Worm (Caenorhabditis elegans) whole organism, L2 larva: ENCODE measurements around the gene Y47C4A.1.

ENCODE experiments used
- C34F6.9 ChIP-seq: fragments of 150-350 bp; optimal IDR thresholded peaks from 2 replicates; lab custom pipeline; 2014; ENCODE audit warnings: missing biosample characterization, missing genetic modification characterization
- F13H6.1 ChIP-seq: sonication (generic microtip); optimal IDR thresholded peaks from 2 replicates; lab custom pipeline; 2016; ENCODE audit warnings: missing genetic modification characterization, missing compliant biosample characterization
- R02D3.7 ChIP-seq: fragments of 150-350 bp; optimal IDR thresholded peaks from 2 replicates; lab custom pipeline; 2014; ENCODE audit warnings: missing biosample characterization, missing genetic modification characterization
- Y55F3AM.14 ChIP-seq: fragments of 200-800 bp; sonication (Bioruptor generic); optimal IDR thresholded peaks from 2 replicates; lab custom pipeline; 2018; ENCODE audit warnings: mild to moderate bottlenecking, missing genetic modification characterization, missing compliant biosample characterization
- ZK546.5 ChIP-seq: sonication (generic microtip); optimal IDR thresholded peaks from 2 replicates; lab custom pipeline; 2017; ENCODE audit warnings: missing biosample characterization, missing genetic modification characterization
- alr-1 ChIP-seq: fragments of 150-350 bp; optimal IDR thresholded peaks from 2 replicates; lab custom pipeline; 2014; ENCODE audit warnings: missing biosample characterization, missing genetic modification characterization
- aly-2 ChIP-seq: fragments of 150-350 bp; optimal IDR thresholded peaks from 2 replicates; lab custom pipeline; 2014; ENCODE audit warnings: missing biosample characterization, missing genetic modification characterization
- ceh-16 ChIP-seq: fragments of 150-350 bp; optimal IDR thresholded peaks from 2 replicates; lab custom pipeline; 2014; ENCODE audit warnings: missing biosample characterization, missing genetic modification characterization
- ceh-82 ChIP-seq: fragments of 150-350 bp; optimal IDR thresholded peaks from 2 replicates; lab custom pipeline; 2014; ENCODE audit warnings: missing biosample characterization, missing genetic modification characterization
- crh-2 ChIP-seq: sonication (generic microtip); optimal IDR thresholded peaks from 2 replicates; lab custom pipeline; 2017; ENCODE audit warnings: missing biosample characterization, missing genetic modification characterization
- dmd-4 ChIP-seq: sonication (generic microtip); optimal IDR thresholded peaks from 2 replicates; lab custom pipeline; 2017; ENCODE audit warnings: missing biosample characterization, missing genetic modification characterization
- egl-27 ChIP-seq: sonication (generic microtip); optimal IDR thresholded peaks from 3 replicates; lab custom pipeline; 2017; ENCODE audit warnings: missing biosample characterization, missing genetic modification reagents, missing genetic modification characterization
- elt-1 ChIP-seq: fragments of 150-350 bp; optimal IDR thresholded peaks from 2 replicates; lab custom pipeline; 2014; ENCODE audit warnings: missing biosample characterization, missing genetic modification characterization
- gmeb-1 ChIP-seq: fragments of 150-350 bp; optimal IDR thresholded peaks from 2 replicates; lab custom pipeline; 2014; ENCODE audit warnings: missing biosample characterization, missing genetic modification characterization
- lin-11 ChIP-seq: fragments of 150-350 bp; sonication (generic microtip); optimal IDR thresholded peaks from 2 replicates; lab custom pipeline; 2014; ENCODE audit warnings: missing biosample characterization, missing genetic modification characterization, inconsistent platforms, mixed read lengths
- lsy-2 ChIP-seq, 2 experiments: fragments of 150-350 bp in 1 of 2; sonication (generic microtip) in 1 of 2; optimal IDR thresholded peaks; 2 replicates each; lab custom pipeline; 2014 to 2017; ENCODE audit warnings: missing biosample characterization in 2 of 2, missing genetic modification characterization in 2 of 2
- mab-5 ChIP-seq: fragments of 150-350 bp; optimal IDR thresholded peaks from 2 replicates; lab custom pipeline; 2014; ENCODE audit warnings: missing biosample characterization, missing genetic modification characterization
- mbf-1 ChIP-seq: sonication (generic microtip); optimal IDR thresholded peaks from 2 replicates; lab custom pipeline; 2017; ENCODE audit warnings: missing biosample characterization, missing genetic modification characterization
- mdl-1 ChIP-seq, 2 experiments: fragments of 150-350 bp in 1 of 2; sonication (generic microtip) in 1 of 2; optimal IDR thresholded peaks; 2 replicates each; lab custom pipeline; 2017; ENCODE audit warnings: missing biosample characterization in 2 of 2, missing genetic modification characterization in 2 of 2
- nhr-10 ChIP-seq: sonication (generic microtip); optimal IDR thresholded peaks from 2 replicates; lab custom pipeline; 2017; ENCODE audit warnings: missing biosample characterization, missing genetic modification characterization
- nhr-11 ChIP-seq: fragments of 150-350 bp; optimal IDR thresholded peaks from 2 replicates; lab custom pipeline; 2014; ENCODE audit warnings: missing biosample characterization, missing genetic modification characterization
- nhr-12 ChIP-seq: fragments of 150-350 bp; optimal IDR thresholded peaks from 2 replicates; lab custom pipeline; 2014; ENCODE audit warnings: missing biosample characterization, missing genetic modification characterization
- nhr-129 ChIP-seq: fragments of 150-350 bp; optimal IDR thresholded peaks from 2 replicates; lab custom pipeline; 2014; ENCODE audit warnings: missing biosample characterization, missing genetic modification characterization
- nhr-21 ChIP-seq: fragments of 150-350 bp; optimal IDR thresholded peaks from 2 replicates; lab custom pipeline; 2014; ENCODE audit warnings: missing biosample characterization, missing genetic modification characterization
- nhr-237 ChIP-seq: fragments of 150-350 bp; optimal IDR thresholded peaks from 2 replicates; lab custom pipeline; 2014; ENCODE audit warnings: missing biosample characterization, missing genetic modification characterization
- nhr-25 ChIP-seq: fragments of 150-350 bp; sonication (generic microtip); optimal IDR thresholded peaks from 3 replicates; lab custom pipeline; 2014; ENCODE audit warnings: missing biosample characterization, missing genetic modification characterization
- nhr-77 ChIP-seq: fragments of 150-350 bp; optimal IDR thresholded peaks from 2 replicates; lab custom pipeline; 2014; ENCODE audit warnings: missing biosample characterization, missing genetic modification characterization
- peb-1 ChIP-seq: fragments of 150-350 bp; optimal IDR thresholded peaks from 2 replicates; lab custom pipeline; 2014; ENCODE audit warnings: missing biosample characterization, missing genetic modification characterization
- skn-1 ChIP-seq: sonication (generic microtip); optimal IDR thresholded peaks from 2 replicates; lab custom pipeline; 2017; ENCODE audit warnings: missing biosample characterization, missing genetic modification characterization
- sma-3 ChIP-seq: sonication (generic microtip); optimal IDR thresholded peaks from 2 replicates; lab custom pipeline; 2016; ENCODE audit warnings: missing genetic modification reagents, missing genetic modification characterization, missing compliant biosample characterization
- snpc-4 ChIP-seq: fragments of 150-350 bp; optimal IDR thresholded peaks from 2 replicates; lab custom pipeline; 2014; ENCODE audit warnings: missing biosample characterization, missing genetic modification characterization
- unc-39 ChIP-seq: fragments of 150-350 bp; optimal IDR thresholded peaks from 2 replicates; lab custom pipeline; 2014; ENCODE audit warnings: missing biosample characterization, missing genetic modification characterization
- unc-55 ChIP-seq: fragments of 150-350 bp; sonication (generic microtip); optimal IDR thresholded peaks from 3 replicates; lab custom pipeline; 2014; ENCODE audit warnings: missing biosample characterization, missing genetic modification reagents, missing genetic modification characterization
- unc-62 ChIP-seq: fragments of 150-350 bp; optimal IDR thresholded peaks from 2 replicates; lab custom pipeline; 2014; ENCODE audit warnings: missing biosample characterization, missing genetic modification reagents, missing genetic modification characterization
- zag-1 ChIP-seq: fragments of 150-350 bp; optimal IDR thresholded peaks from 2 replicates; lab custom pipeline; 2014; ENCODE audit warnings: missing biosample characterization, missing genetic modification characterization
- ztf-4 ChIP-seq: fragments of 150-350 bp; optimal IDR thresholded peaks from 2 replicates; lab custom pipeline; 2014; ENCODE audit warnings: missing biosample characterization, missing genetic modification characterization

Gene Y47C4A.1

DNA sequence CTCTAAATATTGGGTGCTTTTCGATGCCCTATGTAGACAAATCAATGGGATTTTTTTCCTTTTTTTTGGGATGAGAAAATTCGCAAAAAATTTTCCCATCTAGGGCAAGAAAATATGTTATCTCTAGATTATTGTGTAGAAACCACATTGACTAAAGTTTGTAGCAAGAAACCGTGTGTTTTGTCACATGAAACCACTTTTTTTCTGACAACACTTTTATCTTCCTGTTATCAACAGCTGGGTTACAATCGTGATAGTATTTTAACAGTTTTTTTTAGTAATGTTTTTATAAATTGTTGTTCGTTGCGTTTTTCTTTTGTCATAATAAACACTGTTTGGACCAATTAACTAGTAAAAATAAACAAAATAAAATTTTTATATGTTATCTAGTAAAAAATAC lies 26.2 kb upstream of the Y47C4A.1 start:
- no peak for TF ChIP-seq lsy-2 (tag; optimal IDR thresholded peaks at IDR 0.05; lab: Kevin White, UChicago)
- TF ChIP-seq ceh-82 (tag; lab: Kevin White, UChicago): no peak
- no peak for TF ChIP-seq mab-5 (tag; lab: Kevin White, UChicago)
- TF ChIP-seq sma-3 (GFP tag; lab: Kevin White, UChicago): no peak
- no peak for TF ChIP-seq ZK546.5 (tag; lab: Kevin White, UChicago)
- TF ChIP-seq skn-1 (tag; lab: Kevin White, UChicago): no peak
- TF ChIP-seq nhr-77 (tag; lab: Kevin White, UChicago): no peak
- TF ChIP-seq lin-11 (tag; lab: Kevin White, UChicago): no peak
- no peak for TF ChIP-seq unc-39 (tag; lab: Kevin White, UChicago)
- TF ChIP-seq nhr-21: no peak
- no peak for TF ChIP-seq egl-27
- no peak for TF ChIP-seq nhr-25
- TF ChIP-seq nhr-129: no peak
- no peak for TF ChIP-seq nhr-11 (tag; lab: Kevin White, UChicago)
- TF ChIP-seq C34F6.9 (tag; lab: Kevin White, UChicago): no peak
- TF ChIP-seq zag-1 (tag; lab: Kevin White, UChicago): no peak

DNA sequence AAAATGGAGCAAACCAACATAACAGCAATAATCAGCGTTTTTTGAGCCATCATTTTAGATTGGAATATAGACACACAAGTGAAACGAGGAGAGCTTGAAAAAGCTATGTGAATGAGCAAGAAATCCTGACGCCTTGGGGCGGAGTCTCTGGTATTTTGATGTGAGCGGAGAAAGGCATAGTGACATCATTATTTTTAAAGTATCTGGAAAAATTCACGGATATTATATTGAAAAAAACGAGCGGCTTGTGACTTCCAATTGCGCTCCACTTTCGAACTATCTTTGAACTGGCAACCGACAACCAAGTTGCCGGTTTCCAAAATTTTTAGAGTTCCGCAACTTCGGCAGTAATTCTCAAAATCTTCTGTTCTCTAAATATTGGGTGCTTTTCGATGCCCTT lies 25.2 kb upstream of the Y47C4A.1 start, which contains the start of gene nlp-64:
TSS of gene nlp-64 (minus strand) at position 101 of the 400 bp plus-strand sequence.
- TF ChIP-seq Y55F3AM.14 (GFP tag; lab: Kevin White, UChicago) (no peak), nhr-129 (no peak), mdl-1 (tag; optimal IDR thresholded peaks at IDR 0.05; lab: Kevin White, UChicago) (no peak), nhr-12 (tag; lab: Kevin White, UChicago) (no peak), mbf-1 (no peak), sma-3 (GFP tag; lab: Kevin White, UChicago) (no peak), ceh-16 (tag; lab: Kevin White, UChicago) (no peak), gmeb-1 (tag; lab: Kevin White, UChicago) (no peak), C34F6.9 (tag; lab: Kevin White, UChicago) (no peak), unc-55 (GFP tag; lab: Kevin White, UChicago) (no peak), nhr-237 (tag; lab: Kevin White, UChicago) (no peak)
- TF ChIP-seq, all 48 proteins: peak for 0

DNA sequence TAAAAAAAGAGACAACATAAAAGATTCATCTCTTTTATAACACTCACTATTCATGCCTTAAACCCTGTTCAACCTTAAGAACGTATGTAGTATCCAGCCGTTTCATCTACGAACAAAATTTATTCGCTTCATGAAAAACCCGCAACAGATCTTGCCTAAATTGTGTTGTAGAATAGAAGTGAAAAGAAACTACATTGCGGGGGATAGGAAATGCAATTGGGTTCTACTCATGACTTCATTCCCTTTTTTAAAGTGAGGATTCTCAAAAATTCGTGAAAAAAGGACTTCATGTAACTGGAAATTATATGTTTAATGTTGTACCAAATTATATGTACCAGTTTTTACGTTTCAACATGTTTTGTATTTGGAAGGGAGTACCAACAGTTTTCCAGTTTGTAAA lies 23.1 kb upstream of the Y47C4A.1 start:
- TF ChIP-seq aly-2 (tag; lab: Kevin White, UChicago) (no peak), nhr-237 (tag; lab: Kevin White, UChicago) (no peak), crh-2 (tag; lab: Kevin White, UChicago) (no peak), nhr-10 (tag; lab: Kevin White, UChicago) (no peak), ceh-16 (tag; lab: Kevin White, UChicago) (no peak), mdl-1 (tag; optimal IDR thresholded peaks at IDR 0.05; lab: Kevin White, UChicago) (no peak), nhr-12 (tag; lab: Kevin White, UChicago) (no peak), nhr-21 (no peak), unc-55 (GFP tag; lab: Kevin White, UChicago) (no peak), dmd-4 (tag; lab: Kevin White, UChicago) (no peak), nhr-11 (tag; lab: Kevin White, UChicago) (no peak), peb-1 (tag; lab: Kevin White, UChicago) (no peak), unc-39 (tag; lab: Kevin White, UChicago) (no peak), nhr-25 (no peak), R02D3.7 (tag; lab: Kevin White, UChicago) (no peak)

DNA sequence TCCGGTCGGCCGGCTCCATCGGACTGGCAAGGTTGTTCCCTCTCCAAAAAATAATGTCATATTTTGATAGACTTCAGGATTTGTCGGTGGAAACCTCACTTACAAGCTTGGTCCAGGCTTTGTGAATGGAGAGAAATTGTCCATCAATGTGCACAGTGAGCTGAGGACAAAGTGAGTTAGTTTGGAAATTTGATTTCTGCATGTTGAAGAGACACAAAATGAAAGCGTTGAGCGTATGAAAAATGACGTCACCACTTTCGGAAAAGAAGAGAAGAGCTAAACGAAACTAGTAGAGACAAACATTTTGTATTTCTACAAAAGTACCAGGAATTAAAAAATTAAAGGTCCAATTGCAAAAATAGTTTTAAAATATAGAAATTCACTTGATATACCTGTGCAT lies 19.0 kb upstream of the Y47C4A.1 start:
- no peak for TF ChIP-seq lsy-2 (tag; optimal IDR thresholded peaks at IDR 0.05; lab: Kevin White, UChicago)
- TF ChIP-seq nhr-77 (tag; lab: Kevin White, UChicago): no peak
- TF ChIP-seq egl-27: no peak
- TF ChIP-seq crh-2 (tag; lab: Kevin White, UChicago): no peak
- no peak for TF ChIP-seq sma-3 (GFP tag; lab: Kevin White, UChicago)
- no peak for TF ChIP-seq Y55F3AM.14 (GFP tag; lab: Kevin White, UChicago)
- TF ChIP-seq skn-1 (tag; lab: Kevin White, UChicago): no peak

DNA sequence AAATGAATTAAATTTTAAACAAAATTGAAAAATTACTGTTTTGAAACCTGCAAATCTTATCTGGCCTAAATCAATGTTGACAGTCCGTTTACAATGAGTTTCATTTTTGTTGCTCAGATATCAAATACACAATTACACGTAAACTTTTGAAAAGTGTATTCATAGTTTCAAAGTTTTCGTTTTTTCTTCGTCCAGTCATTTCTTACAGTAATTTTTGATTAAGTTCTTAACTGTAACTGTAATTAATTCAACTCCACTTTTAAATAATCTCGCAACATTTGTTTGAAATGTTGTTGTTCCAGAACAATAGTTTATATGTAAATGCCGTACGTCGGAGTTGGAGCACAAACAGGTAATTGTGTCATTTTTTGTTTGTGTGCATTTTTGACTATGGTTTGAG lies 15.5 kb upstream of the Y47C4A.1 start, which contains the start of gene gcp-2.1:
TSS of gene gcp-2.1 (plus strand) at position 301 of the 400 bp plus-strand sequence.
- TF ChIP-seq Y55F3AM.14 (GFP tag; lab: Kevin White, UChicago) (no peak), snpc-4 (no peak), nhr-129 (no peak), mbf-1 (no peak), nhr-25 (no peak), elt-1 (tag; lab: Kevin White, UChicago) (no peak), unc-62 (no peak), gmeb-1 (tag; lab: Kevin White, UChicago) (no peak), ztf-4 (tag; lab: Kevin White, UChicago) (no peak), crh-2 (tag; lab: Kevin White, UChicago) (no peak), F13H6.1 (tag; lab: Kevin White, UChicago) (no peak), alr-1 (no peak), aly-2 (tag; lab: Kevin White, UChicago) (no peak), peb-1 (tag; lab: Kevin White, UChicago) (no peak), nhr-21 (no peak), unc-39 (tag; lab: Kevin White, UChicago) (no peak)
- TF ChIP-seq, all 48 proteins: peak for 0
